Fruit fly (Drosophila melanogaster) whole organism, embryonic: ENCODE data around the gene CG15343.

Source experiments
- CG11398 ChIP-seq: fragments of 200-800 bp; sonication (Bioruptor generic); optimal IDR thresholded peaks from 2 replicates; lab custom pipeline; 2016; ENCODE audit warnings: missing biosample characterization, missing genetic modification characterization
- CG11504 ChIP-seq: fragments of 200-800 bp; sonication (Bioruptor generic); optimal IDR thresholded peaks from 3 replicates; lab custom pipeline; 2019; ENCODE audit warnings: missing biosample characterization, mild to moderate bottlenecking, missing genetic modification characterization, moderate library complexity
- CG12391 ChIP-seq: fragments of 200-800 bp; sonication (Bioruptor generic); optimal IDR thresholded peaks from 3 replicates; lab custom pipeline; 2018; ENCODE audit warnings: missing biosample characterization, mild to moderate bottlenecking, missing genetic modification characterization, moderate library complexity
- CG15514 ChIP-seq: fragments of 200-800 bp; sonication (Bioruptor generic); optimal IDR thresholded peaks from 3 replicates; lab custom pipeline; 2017; ENCODE audit warnings: missing biosample characterization, missing genetic modification characterization, mild to moderate bottlenecking, moderate library complexity, missing genetic modification reagents
- CG1603 ChIP-seq: fragments of 200-800 bp; sonication (Bioruptor generic); optimal IDR thresholded peaks from 2 replicates; lab custom pipeline; 2019; ENCODE audit warnings: missing biosample characterization, mild to moderate bottlenecking, missing genetic modification characterization, moderate library complexity
- CG17568 ChIP-seq: fragments of 200-800 bp; sonication (Bioruptor generic); optimal IDR thresholded peaks from 2 replicates; lab custom pipeline; 2018; ENCODE audit warnings: missing biosample characterization, mild to moderate bottlenecking, missing genetic modification characterization, moderate library complexity
- CG18262 ChIP-seq: fragments of 200-800 bp; optimal IDR thresholded peaks from 3 replicates; lab custom pipeline; 2019; ENCODE audit warnings: missing biosample characterization, mild to moderate bottlenecking, missing genetic modification characterization, moderate library complexity
- CG18599 ChIP-seq: fragments of 200-800 bp; sonication (Bioruptor generic); optimal IDR thresholded peaks from 3 replicates; lab custom pipeline; 2017; ENCODE audit warnings: missing biosample characterization, missing genetic modification characterization, mild to moderate bottlenecking, moderate library complexity, missing genetic modification reagents
- CG30020 ChIP-seq: fragments of 200-800 bp; optimal IDR thresholded peaks from 2 replicates; lab custom pipeline; 2019; ENCODE audit warnings: missing biosample characterization, mild to moderate bottlenecking, missing genetic modification characterization, moderate library complexity
- CG32532 ChIP-seq: fragments of 200-800 bp; sonication (Bioruptor generic); IDR thresholded peaks from 2 replicates; pipeline ENCODE4 v1.3.6; 2022; ENCODE audit warnings: missing biosample characterization, missing genetic modification characterization
- CG3847 ChIP-seq: fragments of 200-800 bp; sonication (Bioruptor generic); IDR thresholded peaks from 2 replicates; pipeline ENCODE4 v1.3.6; 2022; ENCODE audit warnings: missing biosample characterization, missing genetic modification characterization
- CG4820 ChIP-seq: fragments of 200-800 bp; sonication (Bioruptor generic); optimal IDR thresholded peaks from 3 replicates; lab custom pipeline; 2016; ENCODE audit warnings: missing biosample characterization, missing genetic modification characterization
- CG4854 ChIP-seq: fragments of 200-800 bp; sonication (Bioruptor generic); optimal IDR thresholded peaks from 2 replicates; lab custom pipeline; 2016; ENCODE audit warnings: missing biosample characterization, missing genetic modification characterization, inconsistent platforms
- CG7556 ChIP-seq: fragments of 200-800 bp; sonication (Bioruptor generic); optimal IDR thresholded peaks from 2 replicates; lab custom pipeline; 2017; ENCODE audit warnings: missing biosample characterization, mild to moderate bottlenecking, missing genetic modification characterization
- CG7839 ChIP-seq: fragments of 200-800 bp; sonication (Bioruptor generic); optimal IDR thresholded peaks from 3 replicates; lab custom pipeline; 2018; ENCODE audit warnings: missing biosample characterization, mild to moderate bottlenecking, missing genetic modification characterization, moderate library complexity
- CG8478 ChIP-seq: fragments of >200 bp; optimal IDR thresholded peaks from 2 replicates; lab custom pipeline; 2018
- CG8765 ChIP-seq: fragments of 200-800 bp; sonication (Bioruptor generic); IDR thresholded peaks from 2 replicates; pipeline ENCODE4 v1.3.6; 2022; ENCODE audit warnings: missing biosample characterization, missing genetic modification characterization
- CTCF ChIP-seq: fragments of 200-800 bp; sonication (Bioruptor generic); optimal IDR thresholded peaks from 2 replicates; lab custom pipeline; 2017; ENCODE audit warnings: missing biosample characterization, mild to moderate bottlenecking, missing genetic modification characterization, moderate library complexity
- Chrac-16 ChIP-seq: fragments of 200-800 bp; sonication (Bioruptor generic); optimal IDR thresholded peaks from 3 replicates; lab custom pipeline; 2016; ENCODE audit warnings: missing biosample characterization, missing genetic modification characterization
- Dip3 ChIP-seq: fragments of 200-800 bp; sonication (Bioruptor generic); optimal IDR thresholded peaks from 3 replicates; lab custom pipeline; 2016; ENCODE audit warnings: missing biosample characterization, missing genetic modification characterization
- Dll ChIP-seq: fragments of 200-800 bp; sonication (Bioruptor generic); IDR thresholded peaks from 4 replicates; pipeline ENCODE4 v1.3.6; 2022; ENCODE audit warnings: missing biosample characterization, missing genetic modification characterization; ENCODE audit not compliant: partially characterized antibody
- Dp ChIP-seq: fragments of 200-800 bp; sonication (Bioruptor generic); optimal IDR thresholded peaks from 2 replicates; lab custom pipeline; 2018; ENCODE audit warnings: missing biosample characterization, mild to moderate bottlenecking, missing genetic modification characterization, moderate library complexity
- Dref ChIP-seq: fragments of 200-800 bp; sonication (Bioruptor generic); IDR thresholded peaks from 2 replicates; pipeline ENCODE4 v1.3.6; 2022; ENCODE audit warnings: missing biosample characterization, missing genetic modification characterization
- E2f2 ChIP-seq: fragments of 200-800 bp; sonication (Bioruptor generic); IDR thresholded peaks from 2 replicates; pipeline ENCODE4 v1.3.6; 2022; ENCODE audit warnings: missing biosample characterization, missing genetic modification characterization
- Ets97D ChIP-seq: fragments of 200-800 bp; sonication (Bioruptor generic); optimal IDR thresholded peaks from 3 replicates; lab custom pipeline; 2016; ENCODE audit warnings: missing biosample characterization, missing genetic modification characterization
- HmgZ ChIP-seq: fragments of 200-800 bp; sonication (Bioruptor generic); optimal IDR thresholded peaks from 2 replicates; lab custom pipeline; 2018; ENCODE audit warnings: missing biosample characterization, mild to moderate bottlenecking, missing genetic modification characterization
- MESR4 ChIP-seq: fragments of 200-800 bp; sonication (Bioruptor generic); optimal IDR thresholded peaks from 2 replicates; lab custom pipeline; 2018; ENCODE audit warnings: missing biosample characterization, mild to moderate bottlenecking, missing genetic modification characterization, moderate library complexity
- Mes4 ChIP-seq: fragments of 200-800 bp; sonication (Bioruptor generic); optimal IDR thresholded peaks from 2 replicates; lab custom pipeline; 2016; ENCODE audit warnings: missing biosample characterization, missing genetic modification characterization
- Myb ChIP-seq: fragments of 200-800 bp; sonication (Bioruptor generic); optimal IDR thresholded peaks from 2 replicates; lab custom pipeline; 2016; ENCODE audit warnings: missing biosample characterization, missing genetic modification characterization
- NfI ChIP-seq: fragments of 200-800 bp; sonication (Bioruptor generic); optimal IDR thresholded peaks from 3 replicates; lab custom pipeline; 2018; ENCODE audit warnings: missing biosample characterization, mild to moderate bottlenecking, missing genetic modification characterization, moderate library complexity
- Trl ChIP-seq, 3 experiments: fragments of >200 bp in 2 of 3; fragments of 200-800 bp in 1 of 3; sonication (Bioruptor generic) in 1 of 3; optimal IDR thresholded peaks; 2 replicates in 1 of 3; 3 replicates in 2 of 3; lab custom pipeline; 2016 to 2017; ENCODE audit warnings: missing biosample characterization in 1 of 3, missing genetic modification characterization in 1 of 3
- Xrp1 ChIP-seq: fragments of 200-800 bp; sonication (Bioruptor generic); IDR thresholded peaks from 2 replicates; pipeline ENCODE4 v1.3.6; 2022; ENCODE audit warnings: missing biosample characterization, missing genetic modification characterization
- ab ChIP-seq: fragments of 200-800 bp; sonication (Bioruptor generic); optimal IDR thresholded peaks from 2 replicates; lab custom pipeline; 2016; ENCODE audit warnings: missing biosample characterization, missing genetic modification characterization
- bigmax ChIP-seq: fragments of 200-800 bp; sonication (Bioruptor generic); optimal IDR thresholded peaks from 2 replicates; lab custom pipeline; 2018; ENCODE audit warnings: missing biosample characterization, mild to moderate bottlenecking, missing genetic modification characterization
- ci ChIP-seq: fragments of 200-800 bp; sonication (Bioruptor generic); IDR thresholded peaks from 3 replicates; pipeline ENCODE4 v1.3.6; 2022; ENCODE audit warnings: missing biosample characterization, missing genetic modification characterization
- da ChIP-seq: fragments of 200-800 bp; sonication (Bioruptor generic); optimal IDR thresholded peaks from 2 replicates; lab custom pipeline; 2016; ENCODE audit warnings: missing biosample characterization, missing genetic modification characterization
- gcm ChIP-seq: fragments of 200-800 bp; sonication (Bioruptor generic); optimal IDR thresholded peaks from 2 replicates; lab custom pipeline; 2019; ENCODE audit warnings: missing biosample characterization, mild to moderate bottlenecking, missing genetic modification characterization, moderate library complexity
- gem ChIP-seq: fragments of 200-800 bp; sonication (Bioruptor generic); optimal IDR thresholded peaks from 2 replicates; lab custom pipeline; 2019; ENCODE audit warnings: missing biosample characterization, mild to moderate bottlenecking, missing genetic modification characterization, moderate library complexity
- hth ChIP-seq: fragments of >200 bp; optimal IDR thresholded peaks from 2 replicates; lab custom pipeline; 2017; ENCODE audit warnings: inconsistent platforms
- kay ChIP-seq: fragments of 200-800 bp; sonication (Bioruptor generic); optimal IDR thresholded peaks from 2 replicates; lab custom pipeline; 2016; ENCODE audit warnings: missing biosample characterization, missing genetic modification characterization
- lola ChIP-seq, 3 experiments: fragments of >200 bp in 2 of 3; fragments of 200-800 bp in 1 of 3; sonication (Bioruptor generic) in 1 of 3; optimal IDR thresholded peaks; 2 replicates each; lab custom pipeline; 2017 to 2019; ENCODE audit warnings: missing biosample characterization in 3 of 3, missing genetic modification characterization in 3 of 3, mild to moderate bottlenecking in 1 of 3, moderate library complexity in 1 of 3
- nerfin-1 ChIP-seq: fragments of 200-800 bp; sonication (Bioruptor generic); optimal IDR thresholded peaks from 3 replicates; lab custom pipeline; 2019; ENCODE audit warnings: missing biosample characterization, mild to moderate bottlenecking, missing genetic modification characterization, moderate library complexity
- pfk ChIP-seq: fragments of 200-800 bp; sonication (Bioruptor generic); optimal IDR thresholded peaks from 2 replicates; lab custom pipeline; 2018; ENCODE audit warnings: missing biosample characterization, mild to moderate bottlenecking, missing genetic modification characterization, moderate library complexity
- phol ChIP-seq: fragments of 200-800 bp; sonication (Bioruptor generic); optimal IDR thresholded peaks from 3 replicates; lab custom pipeline; 2018; ENCODE audit warnings: missing biosample characterization, mild to moderate bottlenecking, missing genetic modification characterization, moderate library complexity
- pzg ChIP-seq: fragments of 200-800 bp; sonication (Bioruptor generic); optimal IDR thresholded peaks from 3 replicates; lab custom pipeline; 2018; ENCODE audit warnings: missing biosample characterization, mild to moderate bottlenecking, missing genetic modification characterization, moderate library complexity
- salm ChIP-seq: fragments of 200-800 bp; sonication (Bioruptor generic); optimal IDR thresholded peaks from 2 replicates; lab custom pipeline; 2018; ENCODE audit warnings: missing biosample characterization, mild to moderate bottlenecking, missing genetic modification characterization
- so ChIP-seq: fragments of 200-800 bp; sonication (Bioruptor generic); IDR thresholded peaks from 3 replicates; pipeline ENCODE4 v1.3.6; 2022; ENCODE audit warnings: missing biosample characterization, missing genetic modification characterization
- sqz ChIP-seq: fragments of 200-800 bp; sonication (Bioruptor generic); optimal IDR thresholded peaks from 3 replicates; lab custom pipeline; 2018; ENCODE audit warnings: missing biosample characterization, mild to moderate bottlenecking, missing genetic modification characterization
- tgo ChIP-seq: fragments of 200-800 bp; sonication (Bioruptor generic); IDR thresholded peaks from 3 replicates; pipeline ENCODE4 v1.3.6; 2022; ENCODE audit warnings: missing biosample characterization, missing genetic modification characterization

CG15343 gene

DNA sequence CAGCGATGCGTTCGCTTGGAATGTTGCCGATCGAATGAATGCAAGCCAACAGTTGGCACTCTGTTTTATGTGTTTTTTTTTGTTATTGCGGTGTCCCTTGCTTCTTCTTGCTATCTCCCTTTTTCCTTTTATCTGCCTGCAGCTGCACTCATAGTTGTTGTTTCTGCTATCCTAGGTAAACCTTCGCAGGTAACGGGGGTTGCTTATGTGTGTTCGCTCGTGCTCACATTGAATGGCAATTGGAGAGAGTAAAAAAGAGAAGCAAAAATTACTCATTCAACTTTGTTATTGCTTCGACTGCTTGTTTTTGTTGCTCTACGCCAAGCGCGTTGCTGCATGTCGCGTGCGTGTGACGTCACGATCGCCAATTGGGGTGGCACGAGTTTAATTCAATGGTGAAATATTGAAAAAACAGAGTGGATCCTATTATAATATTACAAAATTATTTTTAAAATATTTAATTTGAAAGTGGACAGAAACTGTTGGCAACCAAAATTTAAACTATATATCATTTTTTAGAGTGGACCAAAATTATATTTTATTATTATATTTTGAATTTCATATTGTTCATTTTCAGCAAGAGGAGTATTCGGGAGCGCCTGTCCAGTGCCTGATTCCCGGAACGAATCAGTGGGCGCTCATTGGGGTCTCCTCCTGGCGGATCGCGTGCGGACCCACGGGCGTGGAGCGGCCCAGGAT, 2.1 kb downstream of the CG15343 start, which contains the start of gene Corp (continued):
- peak; percentile 38 for TF ChIP-seq CG7839 (tag; lab: Kevin White, UChicago)
- TF ChIP-seq ab (GFP tag; lab: Kevin White, UChicago), result no peak
- peak; percentile 2 for TF ChIP-seq MESR4
- TF ChIP-seq Trl (optimal IDR thresholded peaks at IDR 0.05; lab: Kevin White, UChicago), result peak; percentile 10 to 46
- TF ChIP-seq Trl (GFP tag; optimal IDR thresholded peaks at IDR 0.05; lab: Kevin White, UChicago), result no peak
- TF ChIP-seq salm, result peak; percentile 22
- TF ChIP-seq CG8478 (lab: Kevin White, UChicago), result no peak
- peak; percentile 64 for TF ChIP-seq CG18262 (tag; lab: Kevin White, UChicago)
- peak; percentile 62; the same call in 2 of the 3 replicates for TF ChIP-seq so
- peak; percentile 37 for TF ChIP-seq phol (tag; lab: Kevin White, UChicago)
- no peak for TF ChIP-seq Dip3 (GFP tag; lab: Kevin White, UChicago)
- TF ChIP-seq lola (GFP tag; optimal IDR thresholded peaks at IDR 0.05; lab: Kevin White, UChicago), result peak in 1 of 3 experiments; percentile 22
- no peak for TF ChIP-seq CG4820 (GFP tag; lab: Kevin White, UChicago)
- no peak for TF ChIP-seq da (GFP tag; lab: Kevin White, UChicago)
- peak; percentile 78 for TF ChIP-seq sqz
- no peak for TF ChIP-seq nerfin-1 (tag; lab: Kevin White, UChicago)
- TF ChIP-seq pfk (GFP tag; lab: Kevin White, UChicago), result no peak
- TF ChIP-seq Chrac-16 (GFP tag; lab: Kevin White, UChicago), result no peak
- TF ChIP-seq NfI (GFP tag; lab: Kevin White, UChicago), result peak; percentile 11
- peak; percentile 50 for TF ChIP-seq gcm (GFP tag; lab: Kevin White, UChicago)
- TF ChIP-seq Mes4, result no peak
- TF ChIP-seq tgo (GFP tag; lab: Robert Waterston, UW), result peak; percentile 56; the same call in 2 of the 3 replicates
- TF ChIP-seq CG18599, result peak; percentile 18
- 0 out of 4 replicates have a peak, but pooled peaks have one; percentile 35 for TF ChIP-seq Dll (GFP tag; lab: Robert Waterston, UW)
- TF ChIP-seq kay (GFP tag; lab: Kevin White, UChicago), result no peak
- TF ChIP-seq ci (GFP tag; lab: Robert Waterston, UW), result peak; percentile 64; the same call in 1 of the 3 replicates
- no peak for TF ChIP-seq CG11398 (GFP tag; lab: Kevin White, UChicago)
- 0 out of 2 replicates have a peak, but pooled peaks have one; percentile 9 for TF ChIP-seq CG8765
- TF ChIP-seq CG30020, result no peak
- TF ChIP-seq CG32532 (GFP tag; lab: Robert Waterston, UW), result no peak
- TF ChIP-seq CG7556 (GFP tag; lab: Kevin White, UChicago), result peak; percentile 37
- peak; percentile 65 for TF ChIP-seq gem (tag; lab: Kevin White, UChicago)
- TF ChIP-seq CG17568, result no peak
- peak; percentile 48; the same call in 1 of the 2 replicates for TF ChIP-seq Xrp1 (GFP tag; lab: Robert Waterston, UW)
- peak; percentile 28 for TF ChIP-seq CG11504

DNA sequence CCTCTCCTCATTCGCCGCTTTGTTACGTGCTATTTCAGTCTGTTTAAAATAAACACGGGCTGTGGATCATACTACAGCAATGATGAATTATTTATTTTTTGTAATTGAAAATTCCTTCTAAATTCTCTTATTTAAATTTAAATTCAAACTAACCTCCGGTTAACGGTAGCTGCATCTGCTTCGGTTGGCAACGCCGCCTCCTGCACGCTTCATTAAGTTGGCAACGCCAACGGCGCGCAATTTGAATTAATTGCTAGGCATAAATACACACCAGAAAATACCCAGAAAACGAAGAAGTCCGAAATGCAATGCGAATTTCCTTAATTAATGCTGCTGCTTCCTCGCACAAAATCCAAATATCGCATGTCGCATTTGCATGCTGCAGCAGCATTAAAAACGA, 8.3 kb downstream of the CG15343 start:
- TF ChIP-seq HmgZ (tag; lab: Kevin White, UChicago) (no peak), E2f2 (GFP tag; lab: Robert Waterston, UW) (peak; percentile 84), Dp (peak; percentile 78), bigmax (GFP tag; lab: Kevin White, UChicago) (peak; percentile 35), Myb (GFP tag; lab: Kevin White, UChicago) (peak; percentile 91), Dref (GFP tag; lab: Robert Waterston, UW) (peak; percentile 34; the same call in 1 of the 2 replicates), CG12391 (tag; lab: Kevin White, UChicago) (no peak), CG4854 (GFP tag; lab: Kevin White, UChicago) (peak; percentile 50), CG15514 (GFP tag; lab: Kevin White, UChicago) (peak; percentile 47), CG3847 (GFP tag; lab: Robert Waterston, UW) (0 out of 2 replicates have a peak, but pooled peaks have one; percentile 8), CG1603 (tag; lab: Kevin White, UChicago) (peak; percentile 7), Ets97D (peak; percentile 3), CTCF (GFP tag; lab: Kevin White, UChicago) (peak; percentile 59), hth (lab: Kevin White, UChicago) (no peak), pzg (peak; percentile 45)
